Worm (Caenorhabditis elegans): ENCODE measurements around the gene F53A10.2.
A peak's percentile ranks its signal among the peaks of the same experiment; 100 is the strongest.

The F53A10.2 gene

ce11 chrII:1246855-1247259 is 49.7 kb downstream of the F53A10.2 start (continued):
- TF ChIP-seq lin-14 (GFP tag; optimal IDR thresholded peaks at IDR 0.05) = peak; percentile 91
- TF ChIP-seq lsy-2 (tag; optimal IDR thresholded peaks at IDR 0.05) = peak; percentile 58 to 59
- TF ChIP-seq jun-1 (tag; optimal IDR thresholded peaks at IDR 0.05) = peak; percentile 83
- peak; percentile 80 for TF ChIP-seq nhr-90 (tag; optimal IDR thresholded peaks at IDR 0.05; ENCODE audit: poor library complexity)
- TF ChIP-seq skn-1 (tag; optimal IDR thresholded peaks at IDR 0.05) = peak; percentile 55
- peak; percentile 57 for TF ChIP-seq mep-1 (tag; optimal IDR thresholded peaks at IDR 0.05)
- TF ChIP-seq nhr-85 (tag) = peak; percentile 94
- TF ChIP-seq egl-13 (tag; optimal IDR thresholded peaks at IDR 0.05) = peak; percentile 45
- peak; percentile 77 for TF ChIP-seq grh-1 (GFP tag; IDR thresholded peaks at IDR 0.05)
- peak; percentile 79 for TF ChIP-seq tbx-2 (tag; optimal IDR thresholded peaks at IDR 0.05)
- peak; percentile 91 for TF ChIP-seq ztf-4 (tag; optimal IDR thresholded peaks at IDR 0.05)
- TF ChIP-seq fos-1 (tag; optimal IDR thresholded peaks at IDR 0.05) = peak; percentile 29
- no peak for TF ChIP-seq lin-39 (tag; optimal IDR thresholded peaks at IDR 0.05)
- peak; percentile 77 for TF ChIP-seq nhr-20 (tag; optimal IDR thresholded peaks at IDR 0.05)
- peak; percentile 69 for TF ChIP-seq swsn-7 (tag; optimal IDR thresholded peaks at IDR 0.05)
- TF ChIP-seq efl-1 (optimal IDR thresholded peaks at IDR 0.05) = peak; percentile 56 to 78
- peak in 1 of 2 experiments; percentile 28 for TF ChIP-seq efl-1 (GFP tag; optimal IDR thresholded peaks at IDR 0.05 in 1 of 2)

- no peak for TF ChIP-seq hlh-17 (GFP tag; optimal IDR thresholded peaks at IDR 0.05; ENCODE audit: borderline replicate concordance)
- TF ChIP-seq C04F5.9 (tag; optimal IDR thresholded peaks at IDR 0.05) = no peak
- TF ChIP-seq aly-2 (tag; optimal IDR thresholded peaks at IDR 0.05) = no peak
- TF ChIP-seq mep-1 (tag; optimal IDR thresholded peaks at IDR 0.05) = no peak
These were observed 55.1 kb downstream of the F53A10.2 start, which contains the start of gene lin-42 for ce11 chrII:1252259-1252658. Gene lin-42 (minus strand): TSS chrII:1252359.

ce11 chrII:1255637-1256036 is 58.5 kb downstream of the F53A10.2 start, which contains the start of gene clec-119:
Gene clec-119 (plus strand): TSS chrII:1255937.
- no peak for TF ChIP-seq aha-1 (tag; optimal IDR thresholded peaks at IDR 0.05)
- no peak for TF ChIP-seq blmp-1 (tag; optimal IDR thresholded peaks at IDR 0.05)
- TF ChIP-seq fkh-8 (tag; optimal IDR thresholded peaks at IDR 0.05) = no peak

ce11 chrII:1256742-1257141 is 59.6 kb downstream of the F53A10.2 start:
- TF ChIP-seq fkh-8 (tag; optimal IDR thresholded peaks at IDR 0.05) (no peak), sox-4 (tag; optimal IDR thresholded peaks at IDR 0.05) (no peak), isw-1 (GFP tag; IDR thresholded peaks at IDR 0.05) (no peak), nhr-85 (tag) (no peak), nhr-76 (tag; optimal IDR thresholded peaks at IDR 0.05) (no peak), jun-1 (tag; optimal IDR thresholded peaks at IDR 0.05) (no peak), nhr-84 (tag; optimal IDR thresholded peaks at IDR 0.05) (no peak), efl-1 (optimal IDR thresholded peaks at IDR 0.05) (no peak), efl-1 (GFP tag; optimal IDR thresholded peaks at IDR 0.05 in 1 of 2) (no peak), dpl-1 (GFP tag; optimal IDR thresholded peaks at IDR 0.05) (no peak), nhr-47 (tag; optimal IDR thresholded peaks at IDR 0.05) (no peak), lin-15B (tag; optimal IDR thresholded peaks at IDR 0.05) (no peak), ceh-88 (GFP tag; IDR thresholded peaks at IDR 0.05) (no peak)

ce11 chrII:1258634-1259033 is 61.5 kb downstream of the F53A10.2 start, which contains the start of gene clpr-2:
Gene clpr-2 (plus strand): TSS chrII:1258934.
- no peak for TF ChIP-seq hlh-17 (GFP tag; optimal IDR thresholded peaks at IDR 0.05; ENCODE audit: borderline replicate concordance)
- no peak for TF ChIP-seq snpc-4 (tag; optimal IDR thresholded peaks at IDR 0.05)
- no peak for TF ChIP-seq grh-1 (GFP tag; IDR thresholded peaks at IDR 0.05)
- no peak for TF ChIP-seq hpl-2 (GFP tag; optimal IDR thresholded peaks at IDR 0.05)
- TF ChIP-seq C34B4.2 (tag; optimal IDR thresholded peaks at IDR 0.05) = no peak
- no peak for TF ChIP-seq nhr-237 (tag; optimal IDR thresholded peaks at IDR 0.05)
- no peak for TF ChIP-seq dpl-1 (GFP tag; optimal IDR thresholded peaks at IDR 0.05)
- TF ChIP-seq nhr-76 (tag; optimal IDR thresholded peaks at IDR 0.05) = no peak
- TF ChIP-seq unc-130 (tag; optimal IDR thresholded peaks at IDR 0.05) = no peak
- TF ChIP-seq nhr-84 (tag; optimal IDR thresholded peaks at IDR 0.05) = no peak
- TF ChIP-seq irx-1 (tag; optimal IDR thresholded peaks at IDR 0.05) = no peak
- TF ChIP-seq mef-2 (tag; optimal IDR thresholded peaks at IDR 0.05) = no peak
- TF ChIP-seq ceh-88 (GFP tag; IDR thresholded peaks at IDR 0.05) = no peak
- TF ChIP-seq mdl-1 (tag; optimal IDR thresholded peaks at IDR 0.05) = no peak
- TF ChIP-seq fkh-10 (GFP tag; optimal IDR thresholded peaks at IDR 0.05) = no peak
- TF ChIP-seq jun-1 (tag; optimal IDR thresholded peaks at IDR 0.05) = no peak

Data from whole organism, L1 larva.